Worm (Caenorhabditis elegans) whole organism, late embryonic: ENCODE results near the gene clec-168.

Source experiments
- ceh-34 ChIP-seq: sonication (generic microtip); optimal IDR thresholded peaks from 2 replicates; lab custom pipeline; 2016; ENCODE audit warnings: mild to moderate bottlenecking, missing genetic modification characterization, missing compliant biosample characterization
- fkh-6 ChIP-seq: sonication (generic microtip); optimal IDR thresholded peaks from 2 replicates; lab custom pipeline; 2016; ENCODE audit warnings: missing genetic modification characterization, missing compliant biosample characterization
- pha-2 ChIP-seq: sonication (generic microtip); optimal IDR thresholded peaks from 2 replicates; lab custom pipeline; 2017; ENCODE audit warnings: mild to moderate bottlenecking, missing genetic modification characterization, missing compliant biosample characterization
- sox-4 ChIP-seq: sonication (generic microtip); optimal IDR thresholded peaks from 2 replicates; lab custom pipeline; 2017; ENCODE audit warnings: mild to moderate bottlenecking, missing genetic modification characterization, inconsistent platforms, missing compliant biosample characterization
- zip-5 ChIP-seq: sonication (generic microtip); optimal IDR thresholded peaks from 2 replicates; lab custom pipeline; 2016; ENCODE audit warnings: missing genetic modification characterization, missing compliant biosample characterization

DNA sequence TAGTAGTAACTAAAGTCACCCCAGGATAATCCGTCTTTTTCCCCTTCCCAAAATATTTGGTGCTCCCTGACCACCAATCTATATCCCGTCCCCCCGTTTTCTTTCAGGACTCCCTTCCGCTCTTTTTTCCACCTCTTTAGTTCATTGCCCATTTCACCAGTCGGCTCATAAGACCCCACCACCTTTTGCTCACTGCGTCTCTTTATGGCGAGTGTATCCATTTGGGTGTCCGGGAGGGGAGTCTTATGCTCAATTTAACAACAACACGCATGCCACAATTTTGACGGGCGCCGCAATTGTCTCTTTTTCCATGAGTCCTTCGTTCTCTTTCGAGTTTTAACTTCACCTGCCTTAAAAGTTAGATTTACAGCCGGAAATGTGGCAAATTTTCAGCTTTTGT, 43.6 kb upstream of the clec-168 start:
- TF ChIP-seq ceh-34 (no peak), fkh-6 (tag; lab: Kevin White, UChicago) (no peak), zip-5 (tag; lab: Kevin White, UChicago) (no peak), sox-4 (tag; lab: Kevin White, UChicago) (no peak), pha-2 (tag; lab: Kevin White, UChicago) (no peak)
